Worm (Caenorhabditis elegans) whole organism, L2 larva: ENCODE results near the gene ggtb-1.

Experiments used
- nhr-12 ChIP-seq: fragments of 150-350 bp; optimal IDR thresholded peaks from 2 replicates; lab custom pipeline; 2014; ENCODE audit warnings: missing biosample characterization, missing genetic modification characterization
- nhr-23 ChIP-seq: fragments of 150-350 bp; optimal IDR thresholded peaks from 2 replicates; lab custom pipeline; 2014; ENCODE audit warnings: missing biosample characterization, missing genetic modification reagents, missing genetic modification characterization

DNA sequence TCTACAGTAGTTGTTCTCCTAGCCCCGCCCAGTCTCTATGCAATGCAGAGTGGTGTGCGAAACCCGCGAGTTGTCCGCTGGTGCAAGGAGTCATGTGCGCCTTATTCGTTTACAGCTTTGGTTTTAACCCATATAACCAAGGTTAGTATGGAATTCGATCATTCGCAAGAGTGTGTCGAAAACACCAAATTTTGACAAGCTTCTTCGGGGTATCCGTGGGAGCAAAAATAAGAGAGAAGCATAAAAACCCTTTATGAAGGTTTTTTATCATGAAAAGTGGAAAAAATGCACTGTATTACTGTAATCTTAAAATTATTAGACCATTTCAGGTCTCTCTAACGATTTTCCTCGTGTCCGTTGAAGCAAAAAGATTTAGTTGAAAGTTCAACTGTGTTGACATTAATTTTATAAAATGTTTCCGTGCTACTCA, 8.6 kb downstream of the ggtb-1 start:
- TF ChIP-seq nhr-23 (tag; lab: Kevin White, UChicago) (no peak), nhr-12 (tag; lab: Kevin White, UChicago) (no peak)
